Fruit fly (Drosophila melanogaster) Kc167 (cell line): ENCODE data around the gene CG32023.

ENCODE experiments used
- Myc ChIP-seq: fragments of >200 bp; optimal IDR thresholded peaks from 2 replicates; lab custom pipeline; 2017; ENCODE audit warnings: missing external identifiers
- Sin3A ChIP-seq: fragments of >200 bp; optimal IDR thresholded peaks from 2 replicates; lab custom pipeline; 2018; ENCODE audit warnings: missing external identifiers
- h ChIP-seq: fragments of >200 bp; optimal IDR thresholded peaks from 3 replicates; lab custom pipeline; 2018; ENCODE audit warnings: missing external identifiers
- insv ChIP-seq: fragments of >200 bp; optimal IDR thresholded peaks from 3 replicates; lab custom pipeline; 2018; ENCODE audit warnings: missing external identifiers
- psq ChIP-seq: fragments of >200 bp; optimal IDR thresholded peaks from 2 replicates; lab custom pipeline; 2017; ENCODE audit warnings: missing external identifiers
- ttk ChIP-seq: sonication (Bioruptor generic); optimal IDR thresholded peaks from 2 replicates; lab custom pipeline; 2017; ENCODE audit warnings: missing external identifiers

Gene CG32023

DNA sequence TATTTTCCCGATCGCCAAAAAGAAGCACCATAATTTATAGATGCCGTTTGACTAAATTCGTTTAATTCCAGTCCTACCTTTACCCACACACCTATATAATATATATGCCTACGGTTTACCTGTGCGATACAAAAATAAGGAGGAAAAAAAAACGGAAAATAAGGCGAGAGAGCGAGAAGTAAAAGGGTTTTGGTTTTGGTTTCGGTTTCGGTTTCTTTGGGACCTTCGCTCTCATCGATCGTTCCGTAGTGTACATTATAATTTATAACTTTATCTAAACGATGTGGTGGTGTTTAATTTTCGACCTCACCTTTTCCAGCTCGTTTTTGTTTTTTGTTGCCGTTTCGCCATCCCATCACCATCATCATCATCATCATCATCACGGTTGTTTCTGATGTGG is 21.6 kb upstream of the CG32023 start:
- no peak for TF ChIP-seq psq (lab: Kevin White, UChicago)
- TF ChIP-seq Myc (lab: Kevin White, UChicago) = no peak
- TF ChIP-seq Sin3A (lab: Kevin White, UChicago) = no peak
- TF ChIP-seq ttk (lab: Kevin White, UChicago) = no peak
- no peak for TF ChIP-seq h (lab: Kevin White, UChicago)
- no peak for TF ChIP-seq insv (lab: Kevin White, UChicago)

DNA sequence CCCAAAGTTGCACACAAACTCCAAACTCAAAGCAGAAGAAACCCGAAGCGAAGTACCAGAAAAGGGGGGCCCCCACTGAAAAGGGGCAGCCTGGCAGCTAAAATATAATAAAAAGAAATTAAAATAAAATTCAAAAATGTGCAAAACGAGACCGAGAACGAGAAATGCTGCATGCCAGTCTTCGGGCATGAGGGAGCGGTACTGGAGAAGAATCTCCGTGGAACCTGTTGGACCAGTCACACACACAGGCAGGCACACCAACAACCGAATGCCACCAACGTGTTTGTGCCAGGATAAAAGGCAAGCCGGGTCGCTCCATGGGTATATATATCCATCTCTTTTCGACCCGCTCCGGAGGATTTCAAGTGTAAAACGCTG is 21.0 kb upstream of the CG32023 start:
- TF ChIP-seq Myc (lab: Kevin White, UChicago) = no peak
- TF ChIP-seq h (lab: Kevin White, UChicago) = no peak
- no peak for TF ChIP-seq psq (lab: Kevin White, UChicago)
- TF ChIP-seq Sin3A (lab: Kevin White, UChicago) = no peak
- TF ChIP-seq ttk (lab: Kevin White, UChicago) = no peak
- TF ChIP-seq insv (lab: Kevin White, UChicago) = no peak

DNA sequence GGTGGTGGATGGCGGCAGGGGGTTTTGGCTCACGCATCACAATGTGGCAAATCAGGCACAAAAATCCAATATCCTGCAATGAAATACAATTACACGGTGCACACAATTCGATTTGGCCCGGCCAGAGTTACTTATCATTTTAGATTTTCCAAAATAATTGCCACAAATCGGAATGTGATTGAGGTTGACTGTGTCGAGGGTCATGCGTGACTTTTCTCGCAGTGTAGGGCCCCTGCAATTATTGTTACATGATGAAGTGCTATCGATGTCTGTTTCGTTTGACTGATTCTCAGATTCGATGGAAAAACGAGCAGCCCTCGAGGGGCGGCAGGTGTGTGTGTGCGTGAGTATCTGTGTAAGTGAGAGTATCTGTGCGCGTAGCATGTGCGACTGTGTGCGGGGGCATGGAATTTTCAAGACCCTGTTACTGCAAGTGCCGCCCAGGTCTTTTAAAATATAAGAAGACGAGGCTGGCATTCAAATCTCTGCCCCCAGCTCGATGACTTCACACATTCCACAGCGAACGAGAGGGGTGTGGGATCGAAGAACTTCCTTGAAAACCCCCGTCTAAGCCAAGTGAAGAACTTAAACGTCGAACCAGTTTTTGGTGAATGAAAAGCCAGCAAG is 20.5 kb upstream of the CG32023 start:
- TF ChIP-seq psq (lab: Kevin White, UChicago) (no peak), insv (lab: Kevin White, UChicago) (no peak)

DNA sequence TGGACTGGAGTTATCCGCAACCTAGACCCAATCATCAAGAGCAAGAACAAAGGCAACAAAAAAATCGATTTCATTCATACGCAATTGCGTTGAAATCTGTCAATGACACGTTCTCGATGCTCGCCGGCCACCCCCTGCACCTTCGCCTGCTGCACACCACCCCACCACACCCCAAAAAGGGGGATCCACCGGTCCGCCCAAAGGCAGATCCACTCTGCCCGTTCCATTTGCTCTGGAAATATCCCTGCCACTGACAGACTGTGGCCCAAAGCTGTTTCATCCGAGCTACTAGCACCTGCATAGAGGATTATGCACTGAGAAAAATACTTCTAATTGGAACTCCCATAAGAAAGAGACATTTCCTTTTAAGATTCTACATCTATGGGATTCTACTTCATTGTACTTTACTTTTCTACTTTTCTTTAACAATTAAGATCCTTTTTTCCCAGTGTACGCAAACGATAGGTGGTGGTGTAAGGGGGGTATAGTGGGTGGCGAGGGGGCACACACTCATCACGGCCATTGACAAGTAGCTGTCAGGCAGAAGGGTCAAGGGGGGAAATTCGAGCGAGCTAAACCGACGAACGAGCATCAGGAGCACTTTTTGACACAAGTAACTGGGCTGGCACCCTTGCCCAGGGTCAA is 19.9 kb upstream of the CG32023 start:
- no peak for TF ChIP-seq Sin3A (lab: Kevin White, UChicago)
- TF ChIP-seq h (lab: Kevin White, UChicago) = no peak
- no peak for TF ChIP-seq insv (lab: Kevin White, UChicago)
- TF ChIP-seq ttk (lab: Kevin White, UChicago) = no peak
- TF ChIP-seq psq (lab: Kevin White, UChicago) = no peak
- no peak for TF ChIP-seq Myc (lab: Kevin White, UChicago)

DNA sequence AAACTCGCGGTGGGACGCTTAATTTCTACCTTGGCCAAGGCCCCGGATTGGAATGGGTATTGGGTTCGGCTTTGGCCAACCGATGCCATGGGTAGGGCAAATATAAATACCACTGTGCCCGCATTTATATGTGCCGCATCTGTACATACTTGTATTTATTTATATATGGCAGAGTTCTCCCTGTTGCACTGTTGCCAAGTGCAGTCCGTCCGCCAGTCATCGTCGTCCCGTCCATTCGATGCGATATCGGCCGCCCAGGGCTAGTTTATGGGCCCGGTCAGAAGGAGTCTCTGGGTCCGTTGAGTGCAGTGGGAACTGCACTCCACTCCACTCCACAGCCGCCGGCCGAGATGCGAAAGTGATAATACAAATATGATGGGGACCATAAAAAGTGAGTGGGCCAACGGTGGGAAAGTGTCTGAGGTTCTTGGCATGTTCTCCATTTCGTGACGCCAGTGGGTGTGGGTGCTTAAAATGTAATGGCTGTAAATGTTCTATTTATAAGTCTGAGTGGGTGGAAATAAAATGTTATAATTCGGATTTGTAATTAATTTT is 19.0 kb upstream of the CG32023 start:
- TF ChIP-seq Myc (lab: Kevin White, UChicago) (no peak), insv (lab: Kevin White, UChicago) (no peak), h (lab: Kevin White, UChicago) (no peak), Sin3A (lab: Kevin White, UChicago) (no peak), ttk (lab: Kevin White, UChicago) (no peak), psq (lab: Kevin White, UChicago) (no peak)

DNA sequence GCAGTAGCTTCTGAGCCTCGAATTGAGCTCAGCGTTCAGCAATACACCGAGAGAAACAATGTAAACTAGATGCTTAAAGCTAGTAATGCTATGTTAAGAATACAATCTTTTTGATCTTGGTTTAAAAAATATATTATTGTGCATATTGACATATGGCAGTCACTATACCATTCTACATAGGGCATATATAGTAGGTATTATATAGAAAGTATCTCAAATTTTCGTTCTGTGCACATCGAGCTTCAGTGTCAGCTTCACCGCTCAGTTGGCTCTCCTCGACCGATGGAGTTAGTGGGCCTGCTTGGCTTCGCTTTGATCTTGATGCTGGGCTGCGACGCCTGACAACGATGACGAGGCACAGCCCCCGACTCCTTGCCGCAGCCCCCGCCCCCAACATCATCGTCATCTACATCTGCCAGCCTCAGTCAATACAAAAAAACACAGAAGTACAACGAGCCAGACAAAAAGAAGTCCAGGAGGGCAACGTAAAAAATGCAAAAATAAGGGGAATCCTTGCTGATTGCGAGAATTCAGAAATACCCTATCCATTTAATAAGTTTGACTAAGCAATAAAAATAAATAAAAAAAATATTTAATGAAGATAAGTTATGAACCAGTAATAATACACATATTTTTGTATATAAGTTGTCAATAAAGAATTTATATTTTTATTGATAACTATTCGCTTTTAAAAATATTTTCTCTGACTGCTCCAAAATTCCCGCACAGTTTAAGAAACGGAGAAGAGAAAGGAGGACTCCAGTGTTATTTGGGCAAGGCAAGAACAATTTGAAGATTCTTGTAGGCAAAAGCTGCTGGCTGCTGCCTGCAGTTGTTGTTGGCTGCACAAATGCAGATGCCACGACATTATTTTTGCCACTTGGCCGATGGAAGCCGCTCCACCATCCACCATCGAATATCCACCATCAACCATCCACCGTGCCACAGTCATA is 18.0 kb upstream of the CG32023 start:
- TF ChIP-seq Sin3A (lab: Kevin White, UChicago) = no peak
- TF ChIP-seq psq (lab: Kevin White, UChicago) = no peak
- no peak for TF ChIP-seq h (lab: Kevin White, UChicago)
- TF ChIP-seq ttk (lab: Kevin White, UChicago) = no peak
- no peak for TF ChIP-seq insv (lab: Kevin White, UChicago)
- TF ChIP-seq Myc (lab: Kevin White, UChicago) = no peak

DNA sequence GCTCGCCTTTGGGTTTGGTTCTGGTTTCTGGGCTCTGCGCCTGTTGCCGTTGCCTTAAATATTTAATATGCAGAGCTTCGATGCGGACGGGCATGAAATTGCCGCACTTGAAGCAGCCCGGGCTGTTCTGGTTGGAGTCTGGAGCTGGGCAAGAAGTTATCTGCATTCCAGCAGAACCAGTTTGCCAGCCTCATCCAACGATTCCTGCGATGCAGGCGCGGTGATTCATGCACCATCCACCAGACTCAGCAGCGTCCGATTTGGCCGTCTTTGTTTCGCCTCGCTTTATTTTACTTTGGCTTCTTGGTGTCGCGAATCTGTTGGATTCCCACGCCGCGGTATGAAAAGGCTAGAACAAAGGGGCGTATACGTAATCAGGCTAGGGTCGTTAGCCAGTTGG is 15.5 kb upstream of the CG32023 start:
- no peak for TF ChIP-seq Myc (lab: Kevin White, UChicago)
- no peak for TF ChIP-seq h (lab: Kevin White, UChicago)
- TF ChIP-seq insv (lab: Kevin White, UChicago) = no peak
- TF ChIP-seq ttk (lab: Kevin White, UChicago) = no peak
- TF ChIP-seq psq (lab: Kevin White, UChicago) = no peak
- TF ChIP-seq Sin3A (lab: Kevin White, UChicago) = no peak

DNA sequence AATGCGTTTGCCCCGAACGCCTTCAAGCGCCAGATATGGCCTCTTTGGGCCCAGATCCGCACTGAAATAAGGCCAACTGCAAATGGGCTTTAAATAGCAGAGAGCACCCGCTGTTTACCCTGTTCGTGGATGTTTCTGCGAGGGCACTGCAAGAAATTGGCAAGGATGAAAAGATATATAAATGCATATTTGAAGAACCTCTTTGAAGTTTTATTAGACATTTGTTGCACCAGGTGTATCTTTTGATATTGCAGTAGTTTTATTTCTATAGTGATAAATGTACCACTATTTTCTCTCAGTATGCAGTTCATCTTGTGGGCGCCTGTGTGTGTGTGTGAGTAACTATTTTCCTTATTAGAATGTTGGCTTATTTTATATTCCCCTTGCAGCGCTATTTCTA is 9.5 kb upstream of the CG32023 start:
- no peak for TF ChIP-seq insv (lab: Kevin White, UChicago)
- TF ChIP-seq h (lab: Kevin White, UChicago) = no peak
- no peak for TF ChIP-seq psq (lab: Kevin White, UChicago)
- TF ChIP-seq Sin3A (lab: Kevin White, UChicago) = no peak
- no peak for TF ChIP-seq Myc (lab: Kevin White, UChicago)
- TF ChIP-seq ttk (lab: Kevin White, UChicago) = no peak

DNA sequence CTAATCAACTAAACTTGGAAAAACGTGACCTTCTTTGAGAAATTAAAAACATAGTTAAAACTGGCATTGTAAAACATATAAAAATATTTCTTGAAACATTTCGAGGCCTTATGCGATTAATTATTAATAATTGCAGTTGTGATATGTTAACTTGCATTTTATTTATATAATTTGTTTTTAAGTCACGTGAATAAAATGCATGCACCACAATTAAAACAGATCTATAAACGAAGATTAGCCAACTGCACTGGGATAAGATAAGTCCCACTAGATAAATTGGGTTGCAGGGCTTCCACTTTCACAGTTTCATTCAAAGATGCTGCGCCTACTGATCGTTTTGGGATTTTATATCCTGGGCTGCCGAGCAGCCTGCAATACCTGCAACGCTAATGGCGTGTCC is 6.1 kb upstream of the CG32023 start, which contains the start of gene CG13309:
Gene CG13309 (plus strand): TSS at position 301 of the 400 bp plus-strand sequence.
- TF ChIP-seq ttk (lab: Kevin White, UChicago) (no peak), Sin3A (lab: Kevin White, UChicago) (no peak), h (lab: Kevin White, UChicago) (no peak), psq (lab: Kevin White, UChicago) (no peak), insv (lab: Kevin White, UChicago) (no peak), Myc (lab: Kevin White, UChicago) (no peak)

DNA sequence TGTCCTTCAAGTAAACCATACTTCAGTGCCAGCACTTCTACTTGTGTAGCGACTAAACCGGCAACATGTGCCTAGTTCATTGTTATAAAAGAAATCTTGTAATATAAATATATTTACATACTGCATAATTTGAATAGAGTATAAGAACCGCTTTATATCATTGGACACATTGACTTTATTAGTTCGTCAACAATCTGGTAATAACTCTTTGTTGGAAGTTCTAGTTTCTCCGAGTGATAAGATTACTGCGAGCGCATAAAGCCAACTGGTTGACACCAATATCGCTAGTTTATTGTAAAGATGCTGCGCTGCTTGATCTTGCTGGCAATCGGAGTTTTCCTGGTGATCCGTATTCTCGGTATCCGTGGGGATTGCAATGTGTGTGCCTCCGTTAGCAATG is 4.3 kb upstream of the CG32023 start, which contains the start of gene CG13308:
Gene CG13308 (plus strand): TSS at position 301 of the 400 bp plus-strand sequence.
- no peak for TF ChIP-seq psq (lab: Kevin White, UChicago)
- no peak for TF ChIP-seq Myc (lab: Kevin White, UChicago)
- TF ChIP-seq h (lab: Kevin White, UChicago) = no peak
- no peak for TF ChIP-seq insv (lab: Kevin White, UChicago)
- TF ChIP-seq ttk (lab: Kevin White, UChicago) = no peak
- TF ChIP-seq Sin3A (lab: Kevin White, UChicago) = no peak
